Worm (Caenorhabditis elegans) whole organism, L4 larva: ENCODE measurements around the gene acd-4.

Source experiments
- dve-1 ChIP-seq: sonication (generic microtip); optimal IDR thresholded peaks from 2 replicates; lab custom pipeline; 2017; ENCODE audit warnings: antibody characterized with exemption, mild to moderate bottlenecking, missing genetic modification characterization, missing compliant biosample characterization; ENCODE audit not compliant: insufficient read depth
- mdl-1 ChIP-seq, 2 experiments: fragments of 150-350 bp in 1 of 2; sonication (generic microtip) in 1 of 2; optimal IDR thresholded peaks; 2 replicates each; lab custom pipeline; 2014 to 2017; ENCODE audit warnings: missing biosample characterization in 2 of 2, missing genetic modification characterization in 2 of 2
- nhr-237 ChIP-seq: sonication (generic microtip); optimal IDR thresholded peaks from 2 replicates; lab custom pipeline; 2017; ENCODE audit warnings: missing biosample characterization, missing genetic modification characterization
- snpc-1.2 ChIP-seq: fragments of 200-800 bp; sonication (Bioruptor generic); IDR thresholded peaks from 2 replicates; pipeline ENCODE4 v1.3.6; 2022; ENCODE audit warnings: missing genetic modification reagents, missing genetic modification characterization, missing compliant biosample characterization
- unc-39 ChIP-seq: sonication (generic microtip); optimal IDR thresholded peaks from 2 replicates; lab custom pipeline; 2017; ENCODE audit warnings: missing biosample characterization, missing genetic modification characterization

- TF ChIP-seq mdl-1 (tag; optimal IDR thresholded peaks at IDR 0.05; lab: Kevin White, UChicago): no peak
- TF ChIP-seq nhr-237: no peak
- no peak for TF ChIP-seq snpc-1.2 (GFP tag; lab: Robert Waterston, UW)
- TF ChIP-seq unc-39 (tag; lab: Kevin White, UChicago): no peak
- TF ChIP-seq dve-1 (tag; lab: Kevin White, UChicago): no peak
Measured at ce11 chrV:8615711-8616110, 22.3 kb upstream of the acd-4 start.
